Fruit fly (Drosophila melanogaster): ENCODE results near the gene Clic.

Clic gene

DNA sequence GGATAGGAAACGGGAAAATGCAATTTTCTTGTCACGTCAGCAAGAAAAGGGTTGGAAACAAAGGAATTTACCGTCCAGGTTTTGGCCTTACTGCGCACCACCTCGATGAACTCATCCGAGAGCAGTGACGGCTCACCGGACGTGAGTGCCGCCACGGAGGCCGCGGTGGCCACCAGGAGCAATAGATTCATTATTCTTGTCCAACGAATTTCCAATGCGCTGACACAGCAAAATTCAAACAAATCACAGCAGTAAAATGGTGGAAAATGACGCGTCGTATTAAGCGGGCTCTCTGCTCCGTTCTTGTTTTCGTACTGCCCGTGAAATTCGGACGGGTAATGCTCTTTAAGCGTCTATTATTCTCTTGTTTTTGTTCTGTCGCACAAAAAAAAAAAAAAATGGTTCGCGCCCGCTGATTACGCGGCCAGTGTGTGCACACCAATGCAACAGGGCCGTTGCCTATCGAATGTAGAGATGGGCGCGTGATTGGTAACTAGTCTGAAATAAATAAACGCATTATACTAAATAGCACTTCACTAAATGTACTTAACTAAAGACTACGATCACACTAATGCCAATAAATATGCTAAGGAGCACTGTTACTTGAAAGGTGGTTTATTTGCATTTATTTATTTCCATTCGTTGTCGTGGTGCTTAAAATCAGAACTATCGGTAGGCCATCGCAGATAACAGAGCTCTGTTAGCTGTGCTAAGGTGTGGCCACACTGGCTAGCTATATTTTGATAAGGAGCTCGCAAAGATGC lies 40.2 kb downstream of the Clic start, which contains the start of the genes CtsB and amrt (continued):
- TF ChIP-seq NK7.1 (GFP tag; optimal IDR thresholded peaks at IDR 0.05) (no peak), Sin3A (optimal IDR thresholded peaks at IDR 0.05) (peak; percentile 98), exex (tag; optimal IDR thresholded peaks at IDR 0.05) (peak; percentile 22), CG4424 (GFP tag; optimal IDR thresholded peaks at IDR 0.05) (peak; percentile 53), CG12391 (tag; optimal IDR thresholded peaks at IDR 0.05) (peak; percentile 56), CG4707 (GFP tag; optimal IDR thresholded peaks at IDR 0.05) (no peak), BEAF-32 (GFP tag; optimal IDR thresholded peaks at IDR 0.05) (peak; percentile 93), Oli (tag; optimal IDR thresholded peaks at IDR 0.05) (peak; percentile 12), CG16813 (GFP tag; IDR thresholded peaks at IDR 0.05; ENCODE audit: partially characterized antibody) (peak; percentile 91), Myb (GFP tag; optimal IDR thresholded peaks at IDR 0.05) (peak; percentile 52), zen (tag; optimal IDR thresholded peaks at IDR 0.05) (peak; percentile 40), CG15479 (GFP tag; optimal IDR thresholded peaks at IDR 0.05) (no peak), Pdp1 (GFP tag; optimal IDR thresholded peaks at IDR 0.05) (peak; percentile 57 to 61), CG8944 (GFP tag; optimal IDR thresholded peaks at IDR 0.05) (no peak), lab (GFP tag; optimal IDR thresholded peaks at IDR 0.05) (peak; percentile 53), Bteb2 (GFP tag; optimal IDR thresholded peaks at IDR 0.05) (peak; percentile 6), ftz-f1 (GFP tag; optimal IDR thresholded peaks at IDR 0.05) (peak; percentile 1), hb (GFP tag; IDR thresholded peaks at IDR 0.05; ENCODE audit: partially characterized antibody) (peak; percentile 78), Bgb (GFP tag; IDR thresholded peaks at IDR 0.05; ENCODE audit: partially characterized antibody) (peak; percentile 78), Antp (GFP tag; optimal IDR thresholded peaks at IDR 0.05) (peak; percentile 45), prd (optimal IDR thresholded peaks at IDR 0.05) (no peak), prd (GFP tag; IDR thresholded peaks at IDR 0.05) (peak; percentile 52; the same call in 1 of the 3 replicates), HLH54F (GFP tag; optimal IDR thresholded peaks at IDR 0.05) (peak; percentile 67), CG32532 (GFP tag; IDR thresholded peaks at IDR 0.05) (peak; percentile 42; the same call in 1 of the 2 replicates), sisA (GFP tag; IDR thresholded peaks at IDR 0.05) (0 out of 2 replicates have a peak, but pooled peaks have one; percentile 5), knrl (GFP tag; IDR thresholded peaks at IDR 0.05; ENCODE audit: partially characterized antibody) (peak; percentile 92; the same call in 2 of the 3 replicates), CG5953 (GFP tag; IDR thresholded peaks at IDR 0.05) (no peak), CG9797 (GFP tag; optimal IDR thresholded peaks at IDR 0.05) (peak; percentile 46), CG10147 (GFP tag; optimal IDR thresholded peaks at IDR 0.05) (peak; percentile 21), CG6689 (GFP tag; IDR thresholded peaks at IDR 0.05) (0 out of 2 replicates have a peak, but pooled peaks have one; percentile 7), CG14014 (GFP tag; IDR thresholded peaks at IDR 0.05) (no peak), Dref (GFP tag; IDR thresholded peaks at IDR 0.05) (peak; percentile 55), CG3163 (GFP tag; optimal IDR thresholded peaks at IDR 0.05) (peak; percentile 88), Camta (GFP tag; optimal IDR thresholded peaks at IDR 0.05) (peak; percentile 51), trem (tag; optimal IDR thresholded peaks at IDR 0.05) (peak; percentile 44), MBD-R2 (GFP tag; IDR thresholded peaks at IDR 0.05) (peak; percentile 52), CG12299 (tag; optimal IDR thresholded peaks at IDR 0.05) (no peak), hbn (GFP tag; IDR thresholded peaks at IDR 0.05; ENCODE audit: partially characterized antibody) (peak; percentile 60), HmgD (GFP tag; optimal IDR thresholded peaks at IDR 0.05) (peak; percentile 68), CG10543 (GFP tag; optimal IDR thresholded peaks at IDR 0.05) (peak; percentile 54), row (GFP tag; IDR thresholded peaks at IDR 0.05) (peak; percentile 94), sna (GFP tag; IDR thresholded peaks at IDR 0.05; ENCODE audit: partially characterized antibody) (peak; percentile 76), al (GFP tag; IDR thresholded peaks at IDR 0.05) (peak; percentile 47; the same call in 1 of the 2 replicates), hkb (optimal IDR thresholded peaks at IDR 0.05) (peak; percentile 86), hkb (GFP tag; IDR thresholded peaks at IDR 0.05) (no peak), CG42726 (GFP tag; IDR thresholded peaks at IDR 0.05; ENCODE audit: partially characterized antibody) (0 out of 2 replicates have a peak, but pooled peaks have one; percentile 29), sens (GFP tag) (peak; percentile 92), CG6791 (GFP tag; IDR thresholded peaks at IDR 0.05; ENCODE audit: partially characterized antibody) (peak; percentile 65; the same call in 2 of the 3 replicates)
